Fruit fly (Drosophila melanogaster) whole organism, embryonic: ENCODE data around the gene CG8191.

ENCODE experiments used
- Ada2b ChIP-seq: fragments of 200-800 bp; sonication (Bioruptor generic); IDR thresholded peaks from 2 replicates; pipeline ENCODE4 v1.3.6; 2022; ENCODE audit warnings: missing biosample characterization, missing genetic modification characterization
- B-H1 ChIP-seq: fragments of 200-800 bp; sonication (Bioruptor generic); IDR thresholded peaks from 3 replicates; pipeline ENCODE4 v1.3.6; 2022; ENCODE audit warnings: missing biosample characterization, missing genetic modification characterization
- Bgb ChIP-seq: fragments of 200-800 bp; sonication (Bioruptor generic); IDR thresholded peaks from 2 replicates; pipeline ENCODE4 v1.3.6; 2022; ENCODE audit warnings: missing biosample characterization, missing genetic modification characterization; ENCODE audit not compliant: partially characterized antibody
- CG1024 ChIP-seq: fragments of 200-800 bp; sonication (Bioruptor generic); IDR thresholded peaks from 2 replicates; pipeline ENCODE4 v1.3.6; 2022; ENCODE audit warnings: missing biosample characterization, missing genetic modification characterization
- CG10274 ChIP-seq: fragments of 200-800 bp; sonication (Bioruptor generic); optimal IDR thresholded peaks from 3 replicates; lab custom pipeline; 2017; ENCODE audit warnings: missing biosample characterization, mild to moderate bottlenecking, missing genetic modification characterization
- CG10979 ChIP-seq: fragments of 200-800 bp; sonication (Bioruptor generic); optimal IDR thresholded peaks from 2 replicates; lab custom pipeline; 2018; ENCODE audit warnings: missing biosample characterization, mild to moderate bottlenecking, missing genetic modification characterization, moderate library complexity
- CG14965 ChIP-seq: fragments of 200-800 bp; sonication (Bioruptor generic); optimal IDR thresholded peaks from 2 replicates; lab custom pipeline; 2016; ENCODE audit warnings: missing biosample characterization, missing genetic modification characterization, borderline replicate concordance
- CG15269 ChIP-seq: fragments of 200-800 bp; sonication (Bioruptor generic); optimal IDR thresholded peaks from 2 replicates; lab custom pipeline; 2018; ENCODE audit warnings: missing biosample characterization, mild to moderate bottlenecking, missing genetic modification characterization, moderate library complexity
- CG17568 ChIP-seq: fragments of 200-800 bp; sonication (Bioruptor generic); optimal IDR thresholded peaks from 2 replicates; lab custom pipeline; 2018; ENCODE audit warnings: missing biosample characterization, mild to moderate bottlenecking, missing genetic modification characterization, moderate library complexity
- CG18011 ChIP-seq: fragments of 200-800 bp; sonication (Bioruptor generic); optimal IDR thresholded peaks from 2 replicates; lab custom pipeline; 2017; ENCODE audit warnings: missing biosample characterization, missing genetic modification characterization, mild to moderate bottlenecking, moderate library complexity, missing genotype
- CG2116 ChIP-seq: fragments of 200-800 bp; sonication (Bioruptor generic); optimal IDR thresholded peaks from 3 replicates; lab custom pipeline; 2018; ENCODE audit warnings: missing biosample characterization, mild to moderate bottlenecking, missing genetic modification characterization
- CG2889 ChIP-seq: fragments of 200-800 bp; sonication (Bioruptor generic); IDR thresholded peaks from 3 replicates; pipeline ENCODE4 v1.3.6; 2022; ENCODE audit warnings: missing biosample characterization, missing genetic modification characterization
- CG30020 ChIP-seq: fragments of 200-800 bp; optimal IDR thresholded peaks from 2 replicates; lab custom pipeline; 2019; ENCODE audit warnings: missing biosample characterization, mild to moderate bottlenecking, missing genetic modification characterization, moderate library complexity
- CG3163 ChIP-seq: fragments of 200-800 bp; sonication (Bioruptor generic); optimal IDR thresholded peaks from 3 replicates; lab custom pipeline; 2016; ENCODE audit warnings: missing biosample characterization, missing genetic modification characterization
- CG32772 ChIP-seq: fragments of 200-800 bp; sonication (Bioruptor generic); IDR thresholded peaks from 2 replicates; pipeline ENCODE4 v1.3.6; 2022; ENCODE audit warnings: missing biosample characterization, missing genetic modification characterization
- CG4404 ChIP-seq: fragments of 200-800 bp; sonication (Bioruptor generic); IDR thresholded peaks from 2 replicates; pipeline ENCODE4 v1.3.6; 2022; ENCODE audit warnings: missing biosample characterization, missing genetic modification characterization
- CG6683 ChIP-seq: fragments of 200-800 bp; sonication (Bioruptor generic); optimal IDR thresholded peaks from 2 replicates; lab custom pipeline; 2017; ENCODE audit warnings: missing biosample characterization, mild to moderate bottlenecking, missing genetic modification characterization, missing genetic modification reagents
- CG9817 ChIP-seq: fragments of 200-800 bp; sonication (Bioruptor generic); optimal IDR thresholded peaks from 2 replicates; lab custom pipeline; 2018; ENCODE audit warnings: missing biosample characterization, mild to moderate bottlenecking, missing genetic modification characterization, moderate library complexity
- Camta ChIP-seq: fragments of 200-800 bp; sonication (Bioruptor generic); optimal IDR thresholded peaks from 2 replicates; lab custom pipeline; 2016; ENCODE audit warnings: missing biosample characterization, missing genetic modification characterization
- CoRest ChIP-seq: fragments of 200-800 bp; sonication (Bioruptor generic); optimal IDR thresholded peaks from 3 replicates; lab custom pipeline; 2018; ENCODE audit warnings: missing biosample characterization, mild to moderate bottlenecking, missing genetic modification characterization, moderate library complexity
- Dfd ChIP-seq, 2 experiments: fragments of >200 bp; optimal IDR thresholded peaks; 2 replicates each; lab custom pipeline; 2017; ENCODE audit warnings: missing biosample characterization in 2 of 2, missing genetic modification characterization in 2 of 2
- Gug ChIP-seq: fragments of 200-800 bp; sonication (Bioruptor generic); IDR thresholded peaks from 4 replicates; pipeline ENCODE4 v1.3.6; 2022; ENCODE audit warnings: missing biosample characterization, missing genetic modification characterization
- Hmx ChIP-seq: fragments of 200-800 bp; sonication (Bioruptor generic); optimal IDR thresholded peaks from 2 replicates; lab custom pipeline; 2016; ENCODE audit warnings: missing biosample characterization, missing genetic modification characterization
- Myb ChIP-seq: fragments of 200-800 bp; sonication (Bioruptor generic); optimal IDR thresholded peaks from 2 replicates; lab custom pipeline; 2016; ENCODE audit warnings: missing biosample characterization, missing genetic modification characterization
- Pdp1 ChIP-seq, 2 experiments: fragments of 200-800 bp; sonication (Bioruptor generic); optimal IDR thresholded peaks; 3 replicates each; lab custom pipeline; 2016; ENCODE audit warnings: missing biosample characterization in 2 of 2, missing genetic modification characterization in 2 of 2, mild to moderate bottlenecking in 1 of 2, moderate library complexity in 1 of 2
- Rx ChIP-seq: fragments of 200-800 bp; sonication (Bioruptor generic); IDR thresholded peaks from 2 replicates; pipeline ENCODE4 v1.3.6; 2022; ENCODE audit warnings: missing biosample characterization, missing genetic modification characterization
- Side ChIP-seq: fragments of 200-800 bp; sonication (Bioruptor generic); optimal IDR thresholded peaks from 2 replicates; lab custom pipeline; 2016; ENCODE audit warnings: missing biosample characterization, missing genetic modification characterization
- bowl ChIP-seq: fragments of 200-800 bp; sonication (Bioruptor generic); IDR thresholded peaks from 2 replicates; pipeline ENCODE4 v1.3.6; 2022; ENCODE audit warnings: missing biosample characterization, missing genetic modification characterization
- cad ChIP-seq: fragments of >200 bp; optimal IDR thresholded peaks from 2 replicates; lab custom pipeline; 2017; ENCODE audit warnings: missing biosample characterization, missing genetic modification characterization
- crc ChIP-seq: fragments of 200-800 bp; sonication (Bioruptor generic); optimal IDR thresholded peaks from 2 replicates; lab custom pipeline; 2016; ENCODE audit warnings: missing biosample characterization, missing genetic modification characterization
- grau ChIP-seq: fragments of 200-800 bp; optimal IDR thresholded peaks from 3 replicates; lab custom pipeline; 2019; ENCODE audit warnings: missing biosample characterization, mild to moderate bottlenecking, missing genetic modification characterization, moderate library complexity
- gsb-n ChIP-seq: fragments of 200-800 bp; sonication (Bioruptor generic); optimal IDR thresholded peaks from 3 replicates; lab custom pipeline; 2018; ENCODE audit warnings: missing biosample characterization, mild to moderate bottlenecking, missing genetic modification characterization
- ham ChIP-seq: fragments of 200-800 bp; sonication (Bioruptor generic); IDR thresholded peaks from 2 replicates; pipeline ENCODE4 v1.3.6; 2022; ENCODE audit warnings: missing biosample characterization, missing genetic modification characterization
- hkb ChIP-seq, 2 experiments: fragments of 200-800 bp in 1 of 2; fragments of >200 bp in 1 of 2; sonication (Bioruptor generic) in 1 of 2; IDR thresholded peaks in 1 of 2; optimal IDR thresholded peaks in 1 of 2; 2 replicates each; pipeline versions ENCODE4 v1.3.6 to Lab custom; 2017 to 2022; ENCODE audit warnings: missing biosample characterization in 1 of 2, missing genetic modification characterization in 1 of 2
- maf-S ChIP-seq: fragments of 200-800 bp; sonication (Bioruptor generic); optimal IDR thresholded peaks from 2 replicates; lab custom pipeline; 2016; ENCODE audit warnings: missing biosample characterization, missing genetic modification characterization
- org-1 ChIP-seq: fragments of 200-800 bp; sonication (Bioruptor generic); optimal IDR thresholded peaks from 2 replicates; lab custom pipeline; 2017; ENCODE audit warnings: missing biosample characterization, missing genetic modification characterization
- otp ChIP-seq: fragments of 200-800 bp; sonication (Bioruptor generic); IDR thresholded peaks from 3 replicates; pipeline ENCODE4, ENCODE4 v1.3.6; 2022; ENCODE audit warnings: missing biosample characterization, missing genetic modification characterization
- pb ChIP-seq: fragments of 200-800 bp; sonication (Bioruptor generic); optimal IDR thresholded peaks from 3 replicates; lab custom pipeline; 2016; ENCODE audit warnings: missing biosample characterization, missing genetic modification characterization
- prd ChIP-seq, 3 experiments: fragments of >200 bp in 2 of 3; fragments of 200-800 bp in 1 of 3; sonication (Bioruptor generic) in 1 of 3; optimal IDR thresholded peaks in 2 of 3; IDR thresholded peaks in 1 of 3; 2 replicates in 2 of 3; 3 replicates in 1 of 3; pipeline versions ENCODE4 v1.3.6 to Lab custom; 2017 to 2022; ENCODE audit warnings: missing biosample characterization in 1 of 3, missing genetic modification characterization in 1 of 3
- pzg ChIP-seq: fragments of 200-800 bp; sonication (Bioruptor generic); optimal IDR thresholded peaks from 3 replicates; lab custom pipeline; 2018; ENCODE audit warnings: missing biosample characterization, mild to moderate bottlenecking, missing genetic modification characterization, moderate library complexity
- ro ChIP-seq: fragments of 200-800 bp; sonication (Bioruptor generic); IDR thresholded peaks from 2 replicates; pipeline ENCODE4 v1.3.6; 2022; ENCODE audit warnings: missing biosample characterization, missing genetic modification characterization
- salm ChIP-seq: fragments of 200-800 bp; sonication (Bioruptor generic); optimal IDR thresholded peaks from 2 replicates; lab custom pipeline; 2018; ENCODE audit warnings: missing biosample characterization, mild to moderate bottlenecking, missing genetic modification characterization
- schlank ChIP-seq: fragments of 200-800 bp; sonication (Bioruptor generic); optimal IDR thresholded peaks from 2 replicates; lab custom pipeline; 2018; ENCODE audit warnings: missing biosample characterization, mild to moderate bottlenecking, missing genetic modification characterization
- sens ChIP-seq: fragments of 200-800 bp; sonication (Bioruptor generic); peaks from one replicate; lab custom pipeline; 2016; ENCODE audit warnings: missing biosample characterization, missing genetic modification characterization
- seq ChIP-seq: fragments of 200-800 bp; sonication (Bioruptor generic); IDR thresholded peaks from 2 replicates; pipeline ENCODE4 v1.3.6; 2022; ENCODE audit warnings: missing biosample characterization, missing genetic modification characterization
- yki ChIP-seq: fragments of >200 bp; optimal IDR thresholded peaks from 3 replicates; lab custom pipeline; 2018
- zfh2 ChIP-seq: fragments of 200-800 bp; sonication (Bioruptor generic); optimal IDR thresholded peaks from 2 replicates; lab custom pipeline; 2016; ENCODE audit warnings: missing biosample characterization, missing genetic modification characterization

Gene CG8191

dm6 chrX:15696854-15697540 lies 35.0 kb upstream of the CG8191 start, which contains the start of gene CG8128 (continued):
- TF ChIP-seq Ada2b (GFP tag; lab: Robert Waterston, UW): no peak
- TF ChIP-seq CG4404 (GFP tag; lab: Robert Waterston, UW): no peak
- peak; percentile 60 for TF ChIP-seq hkb (optimal IDR thresholded peaks at IDR 0.05; lab: Kevin White, UChicago)
- no peak for TF ChIP-seq hkb (GFP tag; IDR thresholded peaks at IDR 0.05; lab: Robert Waterston, UW)
- no peak for TF ChIP-seq gsb-n (tag; lab: Kevin White, UChicago)
- no peak for TF ChIP-seq Hmx (GFP tag; lab: Kevin White, UChicago)
- TF ChIP-seq CG14965 (GFP tag; lab: Kevin White, UChicago): no peak
- TF ChIP-seq CG18011: no peak
- TF ChIP-seq prd (optimal IDR thresholded peaks at IDR 0.05; lab: Kevin White, UChicago): no peak
- 0 out of 3 replicates have a peak, but pooled peaks have one; percentile 32 for TF ChIP-seq prd (GFP tag; IDR thresholded peaks at IDR 0.05; lab: Robert Waterston, UW)

dm6 chrX:15697581-15698208 lies 34.3 kb upstream of the CG8191 start:
- peak; percentile 69 to 80 for TF ChIP-seq Pdp1 (GFP tag; optimal IDR thresholded peaks at IDR 0.05; lab: Kevin White, UChicago)
- no peak for TF ChIP-seq yki
- no peak for TF ChIP-seq Camta (GFP tag; lab: Kevin White, UChicago)
- TF ChIP-seq CG2889 (GFP tag; lab: Robert Waterston, UW): peak; percentile 82; the same call in 2 of the 3 replicates
- peak; percentile 51 for TF ChIP-seq Side (GFP tag; lab: Kevin White, UChicago)
- peak; percentile 93 for TF ChIP-seq CG2116 (GFP tag; lab: Kevin White, UChicago)
- TF ChIP-seq CG1024 (GFP tag; lab: Robert Waterston, UW): peak; percentile 85
- TF ChIP-seq pzg (GFP tag; lab: Kevin White, UChicago): peak; percentile 39
- peak; percentile 88 for TF ChIP-seq ham (GFP tag; lab: Robert Waterston, UW)
- peak; percentile 76 for TF ChIP-seq bowl
- TF ChIP-seq CG17568 (GFP tag; lab: Kevin White, UChicago): peak; percentile 78
- peak; percentile 89 for TF ChIP-seq CG10979
- peak; percentile 88 for TF ChIP-seq seq (GFP tag; lab: Robert Waterston, UW)
- TF ChIP-seq salm (tag; lab: Kevin White, UChicago): peak; percentile 79
- peak; percentile 92 for TF ChIP-seq grau (tag; lab: Kevin White, UChicago)
- TF ChIP-seq sens (GFP tag; lab: Kevin White, UChicago): peak; percentile 83
- TF ChIP-seq schlank (tag; lab: Kevin White, UChicago): peak; percentile 80
- peak; percentile 36 for TF ChIP-seq CG30020
- TF ChIP-seq CoRest (tag; lab: Kevin White, UChicago): peak; percentile 92
- peak; percentile 93 for TF ChIP-seq CG32772
- no peak for TF ChIP-seq pb
- peak; percentile 93 for TF ChIP-seq CG15269 (tag; lab: Kevin White, UChicago)
- no peak for TF ChIP-seq CG3163 (GFP tag; lab: Kevin White, UChicago)
- peak; percentile 19; the same call in 1 of the 2 replicates for TF ChIP-seq Bgb
- TF ChIP-seq ro (GFP tag; lab: Robert Waterston, UW): peak; percentile 77
- TF ChIP-seq Rx: peak; percentile 86
- peak; percentile 74 for TF ChIP-seq CG10274 (GFP tag; lab: Kevin White, UChicago)
- TF ChIP-seq otp (GFP tag; lab: Robert Waterston, UW): peak; percentile 85
- TF ChIP-seq Dfd (GFP tag; optimal IDR thresholded peaks at IDR 0.05; lab: Kevin White, UChicago): no peak
- TF ChIP-seq CG9817 (tag; lab: Kevin White, UChicago): peak; percentile 93
- TF ChIP-seq Myb: no peak
- peak; percentile 91 for TF ChIP-seq B-H1 (GFP tag; lab: Robert Waterston, UW)
- TF ChIP-seq org-1: peak; percentile 84
- TF ChIP-seq CG6683 (GFP tag; lab: Kevin White, UChicago): peak; percentile 84
- TF ChIP-seq cad (GFP tag; lab: Kevin White, UChicago): no peak
- peak; percentile 77 for TF ChIP-seq zfh2 (GFP tag; lab: Kevin White, UChicago)
- TF ChIP-seq maf-S: no peak
- TF ChIP-seq Gug (GFP tag; lab: Robert Waterston, UW): peak; percentile 90
- TF ChIP-seq crc: no peak
